Worm (Caenorhabditis elegans) whole organism, L4 larva: ENCODE results near the gene T24C2.5.

Experiments
- F10B5.3 ChIP-seq: sonication (generic microtip); optimal IDR thresholded peaks from 2 replicates; lab custom pipeline; 2016; ENCODE audit warnings: mild to moderate bottlenecking, missing genetic modification characterization, missing compliant biosample characterization
- Y105C5A.15 ChIP-seq: fragments of 200-800 bp; sonication (Bioruptor generic); IDR thresholded peaks from 2 replicates; pipeline ENCODE4 v1.3.6; 2022; ENCODE audit warnings: missing genetic modification characterization, missing compliant biosample characterization
- Y48G9A.11 ChIP-seq: fragments of 200-800 bp; sonication (Bioruptor generic); IDR thresholded peaks from 2 replicates; pipeline ENCODE4 v1.3.6; 2022; ENCODE audit warnings: missing genetic modification reagents, missing genetic modification characterization, missing compliant biosample characterization
- Y5F2A.4 ChIP-seq: fragments of 200-800 bp; sonication (Bioruptor generic); optimal IDR thresholded peaks from 2 replicates; lab custom pipeline; 2018; ENCODE audit warnings: mild to moderate bottlenecking, missing genetic modification characterization, missing compliant biosample characterization
- ZK546.5 ChIP-seq, 2 experiments: sonication (generic microtip); optimal IDR thresholded peaks; 2 replicates each; lab custom pipeline; 2017; ENCODE audit warnings: missing biosample characterization in 2 of 2, missing genetic modification characterization in 2 of 2
- aha-1 ChIP-seq: fragments of 150-350 bp; peaks from one replicate; lab custom pipeline; 2014; ENCODE audit warnings: missing biosample characterization, missing genetic modification characterization
- ama-1 ChIP-seq: fragments of 150-350 bp; optimal IDR thresholded peaks from 2 replicates; lab custom pipeline; 2014; ENCODE audit warnings: inconsistent platforms, mixed read lengths
- attf-4 ChIP-seq: sonication (generic microtip); optimal IDR thresholded peaks from 3 replicates; lab custom pipeline; 2017; ENCODE audit warnings: missing biosample characterization, missing genetic modification characterization
- ceh-20 ChIP-seq: fragments of 200-800 bp; sonication (Bioruptor generic); IDR thresholded peaks from 2 replicates; pipeline ENCODE4 v1.3.6; 2022; ENCODE audit warnings: missing genetic modification reagents, missing genetic modification characterization, missing compliant biosample characterization
- ctbp-1 ChIP-seq: fragments of 200-800 bp; sonication (Bioruptor generic); IDR thresholded peaks from 2 replicates; pipeline ENCODE4 v1.3.6; 2022; ENCODE audit warnings: missing genetic modification reagents, missing genetic modification characterization, missing compliant biosample characterization
- daf-12 ChIP-seq: fragments of 150-350 bp; optimal IDR thresholded peaks from 2 replicates; lab custom pipeline; 2014; ENCODE audit warnings: missing biosample characterization, missing genetic modification reagents, missing genetic modification characterization
- daf-16 ChIP-seq, 3 experiments: sonication (generic microtip); optimal IDR thresholded peaks; 2 replicates each; lab custom pipeline; 2016 to 2017; ENCODE audit warnings: missing genetic modification characterization in 3 of 3, missing genetic modification reagents in 3 of 3, mild to moderate bottlenecking in 2 of 3, missing compliant biosample characterization in 2 of 3, missing biosample characterization in 1 of 3, moderate library complexity in 1 of 3
- dmd-6 ChIP-seq: fragments of 200-800 bp; sonication (Bioruptor generic); IDR thresholded peaks from 2 replicates; pipeline ENCODE4 v1.3.6; 2022; ENCODE audit warnings: missing genetic modification reagents, missing genetic modification characterization, missing compliant biosample characterization
- dmd-9 ChIP-seq: fragments of 200-800 bp; sonication (Bioruptor generic); IDR thresholded peaks from 2 replicates; pipeline ENCODE4 v1.3.6; 2022; ENCODE audit warnings: missing genetic modification reagents, missing genetic modification characterization, missing compliant biosample characterization
- duxl-1 ChIP-seq: sonication (generic microtip); optimal IDR thresholded peaks from 2 replicates; lab custom pipeline; 2016; ENCODE audit warnings: mild to moderate bottlenecking, missing genetic modification characterization, moderate library complexity, missing compliant biosample characterization; ENCODE audit not compliant: poor library complexity
- dve-1 ChIP-seq: sonication (generic microtip); optimal IDR thresholded peaks from 2 replicates; lab custom pipeline; 2017; ENCODE audit warnings: antibody characterized with exemption, mild to moderate bottlenecking, missing genetic modification characterization, missing compliant biosample characterization; ENCODE audit not compliant: insufficient read depth
- fos-1 ChIP-seq: fragments of 150-350 bp; optimal IDR thresholded peaks from 2 replicates; lab custom pipeline; 2014; ENCODE audit warnings: missing biosample characterization, missing genetic modification characterization
- hif-1 ChIP-seq, 2 experiments: sonication (generic microtip); optimal IDR thresholded peaks; 2 replicates each; lab custom pipeline; 2016 to 2017; ENCODE audit warnings: missing compliant biosample characterization in 2 of 2, missing genetic modification characterization in 2 of 2, missing genetic modification reagents in 2 of 2, missing genotype in 2 of 2, mild to moderate bottlenecking in 1 of 2
- hlh-11 ChIP-seq: fragments of 200-800 bp; sonication (Bioruptor generic); optimal IDR thresholded peaks from 2 replicates; lab custom pipeline; 2018; ENCODE audit warnings: mild to moderate bottlenecking, missing genetic modification characterization, missing compliant biosample characterization
- hlh-30 ChIP-seq: sonication (generic microtip); optimal IDR thresholded peaks from 2 replicates; lab custom pipeline; 2017; ENCODE audit warnings: antibody characterized with exemption, mild to moderate bottlenecking, missing genetic modification characterization, missing compliant biosample characterization; ENCODE audit not compliant: insufficient read depth
- lin-13 ChIP-seq: fragments of 150-350 bp; optimal IDR thresholded peaks from 2 replicates; lab custom pipeline; 2014; ENCODE audit warnings: missing biosample characterization, missing genetic modification reagents, missing genetic modification characterization
- lin-15B ChIP-seq: fragments of 150-350 bp; sonication (generic microtip); optimal IDR thresholded peaks from 3 replicates; lab custom pipeline; 2014; ENCODE audit warnings: missing biosample characterization, missing genetic modification characterization
- lin-39 ChIP-seq: fragments of 150-350 bp; optimal IDR thresholded peaks from 2 replicates; lab custom pipeline; 2014; ENCODE audit warnings: missing biosample characterization, missing genetic modification reagents, missing genetic modification characterization
- lsy-2 ChIP-seq, 2 experiments: fragments of 150-350 bp in 1 of 2; sonication (generic microtip) in 1 of 2; optimal IDR thresholded peaks; 2 replicates each; lab custom pipeline; 2014 to 2017; ENCODE audit warnings: missing biosample characterization in 2 of 2, missing genetic modification characterization in 2 of 2
- madf-5 ChIP-seq, 2 experiments: fragments of 200-800 bp; sonication (Bioruptor generic); IDR thresholded peaks; 2 replicates each; pipeline ENCODE4 v1.3.6; 2022; ENCODE audit warnings: missing compliant biosample characterization in 2 of 2, missing genetic modification characterization in 2 of 2
- madf-9 ChIP-seq: fragments of 200-800 bp; sonication (Bioruptor generic); conservative IDR thresholded peaks from 2 replicates; pipeline ENCODE4 v1.3.6; 2022; ENCODE audit warnings: missing genetic modification reagents, missing genetic modification characterization, missing compliant biosample characterization
- mdl-1 ChIP-seq, 2 experiments: fragments of 150-350 bp in 1 of 2; sonication (generic microtip) in 1 of 2; optimal IDR thresholded peaks; 2 replicates each; lab custom pipeline; 2014 to 2017; ENCODE audit warnings: missing biosample characterization in 2 of 2, missing genetic modification characterization in 2 of 2
- mdt-29 ChIP-seq: fragments of 200-800 bp; sonication (Bioruptor generic); IDR thresholded peaks from 2 replicates; pipeline ENCODE4 v1.3.6; 2022; ENCODE audit warnings: missing genetic modification reagents, missing genetic modification characterization, missing compliant biosample characterization
- nhr-11 ChIP-seq: fragments of 150-350 bp; optimal IDR thresholded peaks from 2 replicates; lab custom pipeline; 2014; ENCODE audit warnings: missing biosample characterization, missing genetic modification characterization
- nhr-25 ChIP-seq: sonication (generic microtip); optimal IDR thresholded peaks from 2 replicates; lab custom pipeline; 2017; ENCODE audit warnings: missing genetic modification characterization, mild to moderate bottlenecking, missing compliant biosample characterization, antibody characterized with exemption, moderate library complexity, borderline replicate concordance; ENCODE audit not compliant: insufficient read depth
- nhr-28 ChIP-seq: fragments of 150-350 bp; optimal IDR thresholded peaks from 2 replicates; lab custom pipeline; 2014; ENCODE audit warnings: missing biosample characterization, missing genetic modification characterization
- nhr-41 ChIP-seq: fragments of 200-800 bp; sonication (Bioruptor generic); IDR thresholded peaks from 2 replicates; pipeline ENCODE4 v1.3.6; 2022; ENCODE audit warnings: missing genetic modification reagents, missing genetic modification characterization, missing compliant biosample characterization
- nhr-48 ChIP-seq: sonication (generic microtip); optimal IDR thresholded peaks from 2 replicates; lab custom pipeline; 2016; ENCODE audit warnings: mild to moderate bottlenecking, missing genetic modification characterization, missing compliant biosample characterization
- pha-4 ChIP-seq, 2 experiments: fragments of 150-350 bp in 1 of 2; fragments of 200-800 bp in 1 of 2; sonication (Bioruptor generic) in 1 of 2; IDR thresholded peaks in 1 of 2; optimal IDR thresholded peaks in 1 of 2; 2 replicates each; pipeline versions ENCODE4 v1.3.6 to Lab custom; 2014 to 2022; ENCODE audit warnings: missing genetic modification characterization in 2 of 2, missing genetic modification reagents in 2 of 2, missing biosample characterization in 1 of 2, missing compliant biosample characterization in 1 of 2
- rbr-2 ChIP-seq: sonication (generic microtip); optimal IDR thresholded peaks from 2 replicates; lab custom pipeline; 2016; ENCODE audit warnings: missing genotype, missing genetic modification characterization, missing compliant biosample characterization
- saeg-2 ChIP-seq: fragments of 200-800 bp; sonication (Bioruptor generic); IDR thresholded peaks from 2 replicates; pipeline ENCODE4 v1.3.6; 2022; ENCODE audit warnings: missing genetic modification reagents, missing genetic modification characterization, missing compliant biosample characterization
- set-16 ChIP-seq: fragments of 200-800 bp; sonication (Bioruptor generic); IDR thresholded peaks from 2 replicates; pipeline ENCODE4 v1.3.6; 2022; ENCODE audit warnings: missing genetic modification reagents, missing genetic modification characterization, missing compliant biosample characterization
- tra-1 ChIP-seq: fragments of 200-800 bp; sonication (Bioruptor generic); IDR thresholded peaks from 2 replicates; pipeline ENCODE4 v1.3.6; 2022; ENCODE audit warnings: missing genetic modification reagents, missing genetic modification characterization, missing compliant biosample characterization
- unc-62 ChIP-seq, 3 experiments: fragments of 150-350 bp in 1 of 3; sonication (generic microtip); optimal IDR thresholded peaks in 2 of 3; peaks in 1 of 3; 1 replicate in 1 of 3; 2 replicates in 2 of 3; lab custom pipeline; 2014 to 2017; ENCODE audit warnings: missing biosample characterization in 3 of 3, missing genetic modification characterization in 3 of 3, missing genetic modification reagents in 3 of 3, missing genotype in 1 of 3
- zfp-2 ChIP-seq: sonication (generic microtip); optimal IDR thresholded peaks from 2 replicates; lab custom pipeline; 2016; ENCODE audit warnings: mild to moderate bottlenecking, missing genetic modification characterization, missing compliant biosample characterization
- zfp-3 ChIP-seq: fragments of 200-800 bp; sonication (Bioruptor generic); conservative IDR thresholded peaks from 2 replicates; pipeline ENCODE4 v1.3.6; 2022; ENCODE audit warnings: missing genetic modification reagents, missing genetic modification characterization, missing compliant biosample characterization
- zip-11 ChIP-seq: fragments of 200-800 bp; sonication (Bioruptor generic); IDR thresholded peaks from 2 replicates; pipeline ENCODE4 v1.3.6; 2022; ENCODE audit warnings: missing genetic modification characterization, missing compliant biosample characterization
- zip-2 ChIP-seq: fragments of 150-350 bp; optimal IDR thresholded peaks from 2 replicates; lab custom pipeline; 2014; ENCODE audit warnings: missing biosample characterization, missing genetic modification characterization

Gene T24C2.5

DNA sequence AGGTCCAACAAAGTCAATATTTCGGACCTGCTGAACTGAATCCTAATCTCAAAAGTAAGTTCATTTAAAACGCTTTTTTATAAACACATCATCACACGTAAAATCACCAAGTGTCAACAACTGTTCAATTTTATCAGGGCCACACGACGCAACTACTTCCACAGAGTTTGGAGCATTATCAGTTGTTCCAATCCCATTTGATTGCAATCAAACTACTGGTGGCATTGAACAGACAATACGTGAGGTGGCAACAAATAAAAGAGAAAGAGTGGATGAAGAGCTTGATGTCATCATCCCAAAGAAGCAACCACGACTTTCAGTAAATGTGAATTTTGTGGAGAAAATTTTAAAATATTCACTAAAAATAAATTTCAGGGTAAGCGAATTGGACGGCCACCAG lies 37.7 kb upstream of the T24C2.5 start:
- TF ChIP-seq daf-16 (GFP tag; optimal IDR thresholded peaks at IDR 0.05; lab: Kevin White, UChicago), result peak in 1 of 2 experiments; percentile 1
- peak; percentile 17 for TF ChIP-seq daf-16 (tag; optimal IDR thresholded peaks at IDR 0.05; lab: Kevin White, UChicago)
- TF ChIP-seq mdt-29 (GFP tag; lab: Robert Waterston, UW), result no peak

DNA sequence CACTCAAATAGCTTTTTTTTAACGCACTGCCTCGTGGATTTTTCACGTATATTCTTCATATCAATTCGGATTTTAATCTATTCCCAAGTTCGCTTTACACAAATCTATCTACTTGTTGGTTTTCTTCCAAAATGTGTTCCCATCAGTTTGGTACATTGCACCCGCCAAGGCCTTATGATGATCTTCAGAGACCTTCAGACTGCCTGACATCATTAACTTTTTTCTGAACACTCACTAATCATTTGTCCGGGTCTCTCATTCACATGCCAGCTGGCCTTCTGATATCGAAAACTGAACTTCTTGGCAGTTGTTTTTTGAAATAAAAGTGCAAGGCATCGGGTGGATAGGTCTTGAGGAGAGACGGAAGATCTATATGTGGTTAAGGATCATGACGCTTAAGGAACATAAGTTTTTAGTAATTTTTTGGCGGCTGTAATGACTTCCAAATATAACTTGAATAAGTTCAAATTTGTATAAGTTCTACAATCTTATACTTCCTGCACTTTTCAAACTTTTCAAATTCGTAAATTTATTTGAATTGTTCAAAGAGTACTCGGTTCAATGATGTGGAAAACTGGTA lies 34.3 kb upstream of the T24C2.5 start:
- TF ChIP-seq mdl-1 (tag; optimal IDR thresholded peaks at IDR 0.05; lab: Kevin White, UChicago) (peak in 1 of 2 experiments; percentile 45), zfp-2 (tag; lab: Kevin White, UChicago) (no peak), lin-13 (GFP tag; lab: Kevin White, UChicago) (no peak), daf-16 (GFP tag; optimal IDR thresholded peaks at IDR 0.05; lab: Kevin White, UChicago) (no peak), daf-16 (tag; optimal IDR thresholded peaks at IDR 0.05; lab: Kevin White, UChicago) (no peak), zfp-3 (no peak), unc-62 (GFP tag; optimal IDR thresholded peaks at IDR 0.05 in 1 of 2; lab: Kevin White, UChicago) (peak in 1 of 2 experiments; percentile 97), unc-62 (tag; optimal IDR thresholded peaks at IDR 0.05; lab: Kevin White, UChicago) (no peak), lin-15B (tag; lab: Kevin White, UChicago) (no peak), ama-1 (lab: Kevin White, UChicago) (no peak), ctbp-1 (0 out of 2 replicates have a peak, but pooled peaks have one; percentile 39), lsy-2 (tag; optimal IDR thresholded peaks at IDR 0.05; lab: Kevin White, UChicago) (peak in 1 of 2 experiments; percentile 27), nhr-25 (peak; percentile 8), nhr-48 (peak; percentile 4), nhr-28 (tag; lab: Kevin White, UChicago) (peak; percentile 60), Y5F2A.4 (GFP tag; lab: Kevin White, UChicago) (no peak), hlh-11 (tag; lab: Kevin White, UChicago) (peak; percentile 11), Y105C5A.15 (GFP tag; lab: Robert Waterston, UW) (no peak), hlh-30 (tag; lab: Kevin White, UChicago) (peak; percentile 86), lin-39 (tag; lab: Kevin White, UChicago) (no peak), dmd-6 (GFP tag; lab: Robert Waterston, UW) (peak; percentile 41), aha-1 (tag; lab: Kevin White, UChicago) (peak; percentile 90), madf-9 (GFP tag; lab: Robert Waterston, UW) (no peak), tra-1 (peak; percentile 45; the same call in 1 of the 2 replicates)

DNA sequence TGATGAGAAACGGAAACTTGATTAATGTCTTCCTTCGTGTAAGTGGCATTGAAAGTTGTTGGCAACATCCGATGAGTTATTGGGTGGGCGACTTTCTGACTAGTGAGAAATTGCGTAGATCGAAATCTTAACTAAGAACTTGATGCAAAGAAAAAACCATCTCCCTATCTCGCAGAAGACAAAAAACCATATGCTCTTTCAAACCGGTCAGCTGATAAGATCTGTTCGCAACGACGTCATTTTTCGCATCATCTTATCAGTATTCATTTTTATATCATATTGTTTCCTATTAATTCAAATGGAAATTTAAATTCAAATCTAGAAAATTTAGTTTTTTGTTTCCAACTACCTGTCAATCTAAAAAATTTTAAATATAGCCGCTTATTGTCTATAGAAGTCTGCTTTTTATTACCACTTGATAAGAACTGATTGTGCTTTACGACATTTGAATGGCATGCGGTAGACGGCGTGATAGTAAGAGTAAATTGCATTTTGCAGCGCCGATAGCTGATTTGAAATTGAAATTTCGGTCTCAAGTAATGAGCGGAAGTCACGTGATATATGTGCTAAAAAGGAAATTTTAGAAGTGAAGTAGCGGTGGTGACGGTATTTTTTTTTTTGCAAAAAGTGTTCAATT lies 33.7 kb upstream of the T24C2.5 start:
- TF ChIP-seq nhr-41 (GFP tag; lab: Robert Waterston, UW) (no peak), zip-11 (GFP tag; lab: Robert Waterston, UW) (no peak), duxl-1 (no peak), pha-4 (GFP tag; IDR thresholded peaks at IDR 0.05; lab: Robert Waterston, UW) (peak; percentile 72), pha-4 (tag; optimal IDR thresholded peaks at IDR 0.05; lab: Kevin White, UChicago) (no peak), zip-2 (no peak), rbr-2 (tag; lab: Kevin White, UChicago) (no peak), daf-12 (tag; lab: Kevin White, UChicago) (no peak), attf-4 (tag; lab: Kevin White, UChicago) (no peak), ama-1 (lab: Kevin White, UChicago) (no peak), dve-1 (tag; lab: Kevin White, UChicago) (peak; percentile 95), set-16 (no peak), hif-1 (tag; optimal IDR thresholded peaks at IDR 0.05; lab: Kevin White, UChicago) (peak in 1 of 2 experiments; percentile 24), madf-5 (GFP tag; IDR thresholded peaks at IDR 0.05; lab: Robert Waterston, UW) (no peak), nhr-48 (peak; percentile 91), fos-1 (tag; lab: Kevin White, UChicago) (no peak), nhr-11 (no peak), saeg-2 (peak; percentile 88), ceh-20 (0 out of 2 replicates have a peak, but pooled peaks have one; percentile 9), lin-13 (GFP tag; lab: Kevin White, UChicago) (no peak), zfp-3 (no peak), Y48G9A.11 (GFP tag; lab: Robert Waterston, UW) (no peak), hlh-11 (tag; lab: Kevin White, UChicago) (peak; percentile 94), lin-39 (tag; lab: Kevin White, UChicago) (no peak), dmd-9 (GFP tag; lab: Robert Waterston, UW) (no peak), F10B5.3 (tag; lab: Kevin White, UChicago) (no peak), ZK546.5 (tag; optimal IDR thresholded peaks at IDR 0.05; lab: Kevin White, UChicago) (no peak)
